Worm (Caenorhabditis elegans) whole organism, midembryonic: ENCODE measurements around the gene F14H3.6.

Experiments
- cog-1 ChIP-seq: sonication (generic microtip); optimal IDR thresholded peaks from 2 replicates; lab custom pipeline; 2016; ENCODE audit warnings: missing genetic modification characterization, missing compliant biosample characterization
- ref-1 ChIP-seq: fragments of 200-800 bp; sonication (Bioruptor generic); conservative IDR thresholded peaks from 2 replicates; pipeline ENCODE4 v1.3.6; 2022; ENCODE audit warnings: missing genetic modification reagents, missing genetic modification characterization, missing compliant biosample characterization

DNA sequence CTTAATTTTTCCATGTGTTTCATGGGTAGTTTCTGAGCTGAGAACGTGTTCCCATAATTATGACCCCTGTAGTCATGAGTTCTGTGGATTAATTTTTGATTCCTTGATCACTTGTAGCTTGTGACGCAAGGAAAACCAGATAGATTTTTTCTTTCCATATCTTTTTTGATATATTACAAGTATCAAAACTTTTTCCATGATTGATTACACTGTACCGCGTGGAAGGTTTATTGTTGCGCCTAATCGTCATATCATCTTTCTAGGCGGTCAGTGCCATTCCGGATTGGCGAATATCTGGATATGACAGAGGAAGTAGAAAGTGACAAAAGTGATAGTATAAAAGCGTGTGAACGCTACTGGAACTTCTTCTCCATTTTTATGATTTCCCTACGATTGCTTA lies 12.1 kb downstream of the F14H3.6 start, which contains the start of gene ZK285.2:
- TF ChIP-seq ref-1 (GFP tag; lab: Robert Waterston, UW) (no peak), cog-1 (tag; lab: Kevin White, UChicago) (no peak)
